Worm (Caenorhabditis elegans): ENCODE measurements around the gene Y66C5A.1.

Gene Y66C5A.1

ce11 chrX:14480248-14480647, 24.9 kb upstream of the Y66C5A.1 start, which contains the start of gene gfi-3 (continued):
- TF ChIP-seq ceh-20 (GFP tag; IDR thresholded peaks at IDR 0.05) = peak; percentile 71; the same call in 1 of the 2 replicates
- TF ChIP-seq nhr-76 (tag; optimal IDR thresholded peaks at IDR 0.05) = no peak
- TF ChIP-seq snpc-1.2 (GFP tag; IDR thresholded peaks at IDR 0.05) = no peak
- TF ChIP-seq php-3 (GFP tag; IDR thresholded peaks at IDR 0.05) = no peak
- TF ChIP-seq F26F4.8 (GFP tag; conservative IDR thresholded peaks at IDR 0.05) = no peak
- no peak for TF ChIP-seq gei-8 (GFP tag; optimal IDR thresholded peaks at IDR 0.05)
- peak; percentile 85 for TF ChIP-seq rbr-2 (tag; optimal IDR thresholded peaks at IDR 0.05)
- no peak for TF ChIP-seq zip-11 (GFP tag; IDR thresholded peaks at IDR 0.05)
- TF ChIP-seq snpc-4 (tag; optimal IDR thresholded peaks at IDR 0.05) = peak; percentile 55
- no peak for TF ChIP-seq zag-1 (tag; optimal IDR thresholded peaks at IDR 0.05)
- TF ChIP-seq mdt-29 (GFP tag; IDR thresholded peaks at IDR 0.05) = no peak
- TF ChIP-seq pha-4 (GFP tag; IDR thresholded peaks at IDR 0.05) = peak; percentile 78
- TF ChIP-seq pha-4 (tag; optimal IDR thresholded peaks at IDR 0.05) = no peak
- TF ChIP-seq hlh-30 (tag; optimal IDR thresholded peaks at IDR 0.05; ENCODE audit: insufficient read depth) = peak; percentile 73
- TF ChIP-seq nhr-28 (tag; optimal IDR thresholded peaks at IDR 0.05) = peak; percentile 67
- 0 out of 2 replicates have a peak, but pooled peaks have one; percentile 46 for TF ChIP-seq saeg-2 (GFP tag; IDR thresholded peaks at IDR 0.05)
- no peak for TF ChIP-seq ama-1 (optimal IDR thresholded peaks at IDR 0.05)
- TF ChIP-seq nhr-48 (tag; optimal IDR thresholded peaks at IDR 0.05) = peak; percentile 66
- TF ChIP-seq nhr-6 (tag; optimal IDR thresholded peaks at IDR 0.05) = peak; percentile 29
- no peak for TF ChIP-seq zip-2 (tag; optimal IDR thresholded peaks at IDR 0.05)
- TF ChIP-seq ceh-44 (GFP tag; IDR thresholded peaks at IDR 0.05) = no peak
- no peak for TF ChIP-seq madf-9 (GFP tag; conservative IDR thresholded peaks at IDR 0.05)
- peak; percentile 77 for TF ChIP-seq T26A8.4 (GFP tag; IDR thresholded peaks at IDR 0.05)
- peak; percentile 50 for TF ChIP-seq nhr-25 (tag; optimal IDR thresholded peaks at IDR 0.05; ENCODE audit: borderline replicate concordance, insufficient read depth)
- TF ChIP-seq zfp-2 (tag; optimal IDR thresholded peaks at IDR 0.05) = no peak
- peak; percentile 30 for TF ChIP-seq nhr-77 (tag; optimal IDR thresholded peaks at IDR 0.05)
- peak; percentile 61 for TF ChIP-seq lin-13 (GFP tag; optimal IDR thresholded peaks at IDR 0.05)
- TF ChIP-seq spr-1 (tag; optimal IDR thresholded peaks at IDR 0.05) = peak; percentile 46
- peak; percentile 76 for TF ChIP-seq hmg-1.1 (GFP tag; IDR thresholded peaks at IDR 0.05)

- TF ChIP-seq daf-16 (GFP tag; optimal IDR thresholded peaks at IDR 0.05) (peak in 1 of 2 experiments; percentile 72), daf-16 (tag; optimal IDR thresholded peaks at IDR 0.05) (peak; percentile 54), mxl-3 (GFP tag; optimal IDR thresholded peaks at IDR 0.05) (peak; percentile 24), unc-62 (GFP tag; optimal IDR thresholded peaks at IDR 0.05 in 1 of 2) (peak in 1 of 2 experiments; percentile 39), unc-62 (tag; optimal IDR thresholded peaks at IDR 0.05) (no peak), lim-7 (GFP tag; IDR thresholded peaks at IDR 0.05) (peak; percentile 81), lin-13 (GFP tag; optimal IDR thresholded peaks at IDR 0.05) (peak; percentile 27), ctbp-1 (GFP tag; IDR thresholded peaks at IDR 0.05) (peak; percentile 64), daf-12 (tag; optimal IDR thresholded peaks at IDR 0.05) (no peak), ces-1 (GFP tag; optimal IDR thresholded peaks at IDR 0.05) (no peak), zip-11 (GFP tag; IDR thresholded peaks at IDR 0.05) (no peak), saeg-2 (GFP tag; IDR thresholded peaks at IDR 0.05) (0 out of 2 replicates have a peak, but pooled peaks have one; percentile 62), hmg-1.1 (GFP tag; IDR thresholded peaks at IDR 0.05) (peak; percentile 24), dmd-6 (GFP tag; IDR thresholded peaks at IDR 0.05) (peak; percentile 59), fkh-10 (GFP tag; optimal IDR thresholded peaks at IDR 0.05) (no peak), aha-1 (tag) (peak; percentile 12), Y105C5A.15 (GFP tag; IDR thresholded peaks at IDR 0.05) (peak; percentile 83), mes-2 (tag; optimal IDR thresholded peaks at IDR 0.05; ENCODE audit: poor library complexity, severe bottlenecking) (peak; percentile 68), sdz-12 (GFP tag; optimal IDR thresholded peaks at IDR 0.05) (peak; percentile 19), hlh-30 (tag; optimal IDR thresholded peaks at IDR 0.05; ENCODE audit: insufficient read depth) (peak; percentile 63), vab-7 (GFP tag; IDR thresholded peaks at IDR 0.05) (peak; percentile 78), lin-1 (GFP tag; IDR thresholded peaks at IDR 0.05) (peak; percentile 72; the same call in 1 of the 2 replicates), nhr-25 (tag; optimal IDR thresholded peaks at IDR 0.05; ENCODE audit: borderline replicate concordance, insufficient read depth) (peak; percentile 30), T20F7.1 (GFP tag; optimal IDR thresholded peaks at IDR 0.05) (peak; percentile 43), gei-8 (GFP tag; optimal IDR thresholded peaks at IDR 0.05) (peak; percentile 23), mdt-29 (GFP tag; IDR thresholded peaks at IDR 0.05) (peak; percentile 70), pha-4 (GFP tag; IDR thresholded peaks at IDR 0.05) (peak; percentile 82), pha-4 (tag; optimal IDR thresholded peaks at IDR 0.05) (no peak), nhr-42 (GFP tag; IDR thresholded peaks at IDR 0.05) (peak; percentile 74), nhr-48 (tag; optimal IDR thresholded peaks at IDR 0.05) (peak; percentile 1), T26A8.4 (GFP tag; IDR thresholded peaks at IDR 0.05) (peak; percentile 22; the same call in 1 of the 2 replicates)
Observed at ce11 chrX:14478743-14479428, 23.6 kb upstream of the Y66C5A.1 start, which contains the start of gene M163.11. Gene M163.11, plus strand, starts transcription at chrX:14479378.

All from whole organism, L4 larva.